Worm (Caenorhabditis elegans) whole organism, L1 larva: Measurements from ENCODE around the gene R09F10.3.

Source experiments
- aha-1 ChIP-seq: fragments of 150-350 bp; optimal IDR thresholded peaks from 2 replicates; lab custom pipeline; 2014; ENCODE audit warnings: missing biosample characterization, missing genetic modification characterization
- blmp-1 ChIP-seq: fragments of 150-350 bp; optimal IDR thresholded peaks from 2 replicates; lab custom pipeline; 2014; ENCODE audit warnings: missing biosample characterization, missing genetic modification characterization
- egl-13 ChIP-seq: sonication (generic microtip); optimal IDR thresholded peaks from 2 replicates; lab custom pipeline; 2016; ENCODE audit warnings: missing genotype, missing genetic modification reagents, missing genetic modification characterization, missing compliant biosample characterization
- elt-2 ChIP-seq: sonication (generic microtip); optimal IDR thresholded peaks from 2 replicates; lab custom pipeline; 2016; ENCODE audit warnings: missing genetic modification characterization, mild to moderate bottlenecking, inconsistent platforms, missing compliant biosample characterization, missing genetic modification reagents
- fkh-4 ChIP-seq: sonication (generic microtip); optimal IDR thresholded peaks from 2 replicates; lab custom pipeline; 2016; ENCODE audit warnings: missing compliant biosample characterization, missing genetic modification characterization, borderline replicate concordance
- fkh-8 ChIP-seq: sonication (generic microtip); optimal IDR thresholded peaks from 2 replicates; lab custom pipeline; 2016; ENCODE audit warnings: mild to moderate bottlenecking, missing genetic modification characterization, missing compliant biosample characterization
- jun-1 ChIP-seq: fragments of 150-350 bp; optimal IDR thresholded peaks from 2 replicates; lab custom pipeline; 2014; ENCODE audit warnings: missing biosample characterization, missing genetic modification reagents, missing genetic modification characterization
- lin-14 ChIP-seq: fragments of 200-800 bp; sonication (Bioruptor generic); optimal IDR thresholded peaks from 2 replicates; lab custom pipeline; 2018; ENCODE audit warnings: mild to moderate bottlenecking, missing genetic modification characterization, moderate library complexity, missing compliant biosample characterization
- lir-3 ChIP-seq: sonication (generic microtip); optimal IDR thresholded peaks from 2 replicates; lab custom pipeline; 2016; ENCODE audit warnings: mild to moderate bottlenecking, missing genetic modification characterization, moderate library complexity, missing compliant biosample characterization; ENCODE audit not compliant: poor library complexity
- lsy-2 ChIP-seq, 2 experiments: fragments of 150-350 bp; optimal IDR thresholded peaks; 2 replicates each; lab custom pipeline; 2014; ENCODE audit warnings: missing biosample characterization in 2 of 2, missing genetic modification characterization in 2 of 2
- mep-1 ChIP-seq: fragments of 150-350 bp; optimal IDR thresholded peaks from 2 replicates; lab custom pipeline; 2014; ENCODE audit warnings: missing biosample characterization, missing genetic modification characterization
- nhr-71 ChIP-seq: sonication (generic microtip); optimal IDR thresholded peaks from 2 replicates; lab custom pipeline; 2016; ENCODE audit warnings: mild to moderate bottlenecking, missing genetic modification characterization, moderate library complexity, missing compliant biosample characterization
- nhr-84 ChIP-seq: sonication (generic microtip); optimal IDR thresholded peaks from 2 replicates; lab custom pipeline; 2017; ENCODE audit warnings: missing biosample characterization, missing genetic modification characterization
- pag-3 ChIP-seq: sonication (generic microtip); optimal IDR thresholded peaks from 2 replicates; lab custom pipeline; 2017; ENCODE audit warnings: missing genetic modification characterization, mild to moderate bottlenecking, missing compliant biosample characterization, antibody characterized with exemption, borderline replicate concordance; ENCODE audit not compliant: insufficient read depth
- rnt-1 ChIP-seq: sonication (generic microtip); optimal IDR thresholded peaks from 2 replicates; lab custom pipeline; 2016; ENCODE audit warnings: mild to moderate bottlenecking, missing genetic modification characterization, moderate library complexity, missing compliant biosample characterization
- skn-1 ChIP-seq: fragments of 150-350 bp; optimal IDR thresholded peaks from 2 replicates; lab custom pipeline; 2014; ENCODE audit warnings: missing biosample characterization, missing genetic modification characterization
- unc-130 ChIP-seq: fragments of 150-350 bp; optimal IDR thresholded peaks from 2 replicates; lab custom pipeline; 2017; ENCODE audit warnings: missing biosample characterization, missing genetic modification characterization, inconsistent platforms
- unc-30 ChIP-seq: sonication (generic microtip); optimal IDR thresholded peaks from 2 replicates; lab custom pipeline; 2017; ENCODE audit warnings: missing biosample characterization, missing genetic modification characterization
- ztf-11 ChIP-seq, 2 experiments: sonication (generic microtip); optimal IDR thresholded peaks; 2 replicates each; lab custom pipeline; 2016 to 2017; ENCODE audit warnings: missing genetic modification characterization in 2 of 2, missing biosample characterization in 1 of 2, missing compliant biosample characterization in 1 of 2
- ztf-4 ChIP-seq: fragments of 150-350 bp; optimal IDR thresholded peaks from 2 replicates; lab custom pipeline; 2014; ENCODE audit warnings: missing biosample characterization, missing genetic modification characterization

R09F10.3 gene

DNA sequence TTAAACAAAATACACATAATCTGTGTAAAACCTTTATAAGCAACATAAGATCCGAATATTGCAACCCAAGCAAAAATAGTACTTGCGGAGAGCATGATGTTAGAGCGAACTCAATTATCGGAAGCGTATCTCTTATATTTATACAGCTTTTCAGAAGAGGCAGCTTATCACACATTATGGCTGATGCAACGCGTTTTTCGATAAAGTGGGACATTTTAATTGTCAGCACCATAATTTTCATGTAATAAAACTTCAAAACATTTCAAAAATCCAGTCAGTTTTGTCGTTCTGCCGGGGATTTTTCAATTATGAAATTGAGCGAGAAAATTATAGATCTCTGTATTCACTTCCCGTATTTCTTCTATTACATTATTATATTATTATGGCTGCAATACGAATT lies 51.8 kb downstream of the R09F10.3 start, which contains the start of gene drd-5:
Gene drd-5, minus strand, starts transcription at position 101 of the 400 bp plus-strand sequence.
- TF ChIP-seq fkh-4 (tag; lab: Kevin White, UChicago) = no peak
- no peak for TF ChIP-seq unc-30 (tag; lab: Kevin White, UChicago)
- no peak for TF ChIP-seq fkh-8
- no peak for TF ChIP-seq lin-14 (GFP tag; lab: Kevin White, UChicago)
- no peak for TF ChIP-seq aha-1 (tag; lab: Kevin White, UChicago)
- TF ChIP-seq rnt-1 (tag; lab: Kevin White, UChicago) = no peak
- no peak for TF ChIP-seq nhr-84
- TF ChIP-seq ztf-11 (tag; optimal IDR thresholded peaks at IDR 0.05; lab: Kevin White, UChicago) = no peak
- TF ChIP-seq skn-1 = no peak
- TF ChIP-seq mep-1 (tag; lab: Kevin White, UChicago) = no peak
- TF ChIP-seq unc-130 (tag; lab: Kevin White, UChicago) = no peak
- TF ChIP-seq nhr-71 (tag; lab: Kevin White, UChicago) = no peak
- no peak for TF ChIP-seq jun-1 (tag; lab: Kevin White, UChicago)
- TF ChIP-seq lsy-2 (tag; optimal IDR thresholded peaks at IDR 0.05; lab: Kevin White, UChicago) = no peak
- no peak for TF ChIP-seq blmp-1 (tag; lab: Kevin White, UChicago)
- no peak for TF ChIP-seq elt-2 (tag; lab: Kevin White, UChicago)
- no peak for TF ChIP-seq pag-3
- no peak for TF ChIP-seq ztf-4 (tag; lab: Kevin White, UChicago)
- TF ChIP-seq egl-13 (tag; lab: Kevin White, UChicago) = no peak
- TF ChIP-seq lir-3 (tag; lab: Kevin White, UChicago) = no peak
- TF ChIP-seq, all 84 proteins: peak for 0
